Fruit fly (Drosophila melanogaster) whole organism, embryonic: ENCODE measurements around the gene CG18301.

Experiments used
- ATbp ChIP-seq: fragments of 200-800 bp; sonication (Bioruptor generic); optimal IDR thresholded peaks from 2 replicates; lab custom pipeline; 2017; ENCODE audit warnings: missing biosample characterization, mild to moderate bottlenecking, missing genetic modification characterization, missing genetic modification reagents
- Atf-2 ChIP-seq: fragments of 200-800 bp; sonication (Bioruptor generic); optimal IDR thresholded peaks from 2 replicates; lab custom pipeline; 2016; ENCODE audit warnings: missing biosample characterization, missing genetic modification characterization
- Bgb ChIP-seq: fragments of 200-800 bp; sonication (Bioruptor generic); IDR thresholded peaks from 2 replicates; pipeline ENCODE4 v1.3.6; 2022; ENCODE audit warnings: missing biosample characterization, missing genetic modification characterization; ENCODE audit not compliant: partially characterized antibody
- CG1233 ChIP-seq: fragments of 200-800 bp; sonication (Bioruptor generic); optimal IDR thresholded peaks from 4 replicates; lab custom pipeline; 2018; ENCODE audit warnings: missing biosample characterization, mild to moderate bottlenecking, missing genetic modification characterization
- CG13624 ChIP-seq: fragments of 200-800 bp; sonication (Bioruptor generic); optimal IDR thresholded peaks from 2 replicates; lab custom pipeline; 2016; ENCODE audit warnings: missing biosample characterization, missing genetic modification characterization
- CG17328 ChIP-seq: fragments of 200-800 bp; sonication (Bioruptor generic); IDR thresholded peaks from 2 replicates; pipeline ENCODE4 v1.3.6; 2022; ENCODE audit warnings: missing biosample characterization, missing genetic modification characterization
- CG18599 ChIP-seq: fragments of 200-800 bp; sonication (Bioruptor generic); optimal IDR thresholded peaks from 3 replicates; lab custom pipeline; 2017; ENCODE audit warnings: missing biosample characterization, missing genetic modification characterization, mild to moderate bottlenecking, moderate library complexity, missing genetic modification reagents
- CG2875 ChIP-seq: fragments of 200-800 bp; sonication (Bioruptor generic); optimal IDR thresholded peaks from 2 replicates; lab custom pipeline; 2017; ENCODE audit warnings: missing biosample characterization, mild to moderate bottlenecking, missing genetic modification characterization, missing genetic modification reagents
- CG32767 ChIP-seq: fragments of 200-800 bp; sonication (Bioruptor generic); IDR thresholded peaks from 2 replicates; pipeline ENCODE4 v1.3.6; 2022; ENCODE audit warnings: missing biosample characterization, missing genetic modification characterization
- CG4282 ChIP-seq: fragments of 200-800 bp; sonication (Bioruptor generic); optimal IDR thresholded peaks from 2 replicates; lab custom pipeline; 2016; ENCODE audit warnings: missing biosample characterization, missing genetic modification characterization
- CG4404 ChIP-seq: fragments of 200-800 bp; sonication (Bioruptor generic); IDR thresholded peaks from 2 replicates; pipeline ENCODE4 v1.3.6; 2022; ENCODE audit warnings: missing biosample characterization, missing genetic modification characterization
- CG7271 ChIP-seq: fragments of 200-800 bp; sonication (Bioruptor generic); optimal IDR thresholded peaks from 2 replicates; lab custom pipeline; 2018; ENCODE audit warnings: missing biosample characterization, mild to moderate bottlenecking, missing genetic modification characterization, moderate library complexity
- CG7745 ChIP-seq: fragments of 200-800 bp; sonication (Bioruptor generic); optimal IDR thresholded peaks from 2 replicates; lab custom pipeline; 2018; ENCODE audit warnings: missing biosample characterization, mild to moderate bottlenecking, missing genetic modification characterization, moderate library complexity
- CG7839 ChIP-seq: fragments of 200-800 bp; sonication (Bioruptor generic); optimal IDR thresholded peaks from 3 replicates; lab custom pipeline; 2018; ENCODE audit warnings: missing biosample characterization, mild to moderate bottlenecking, missing genetic modification characterization, moderate library complexity
- CG8765 ChIP-seq: fragments of 200-800 bp; sonication (Bioruptor generic); IDR thresholded peaks from 2 replicates; pipeline ENCODE4 v1.3.6; 2022; ENCODE audit warnings: missing biosample characterization, missing genetic modification characterization
- CG9437 ChIP-seq: fragments of 200-800 bp; sonication (Bioruptor generic); optimal IDR thresholded peaks from 2 replicates; lab custom pipeline; 2018; ENCODE audit warnings: missing biosample characterization, mild to moderate bottlenecking, missing genetic modification characterization
- CG9817 ChIP-seq: fragments of 200-800 bp; sonication (Bioruptor generic); optimal IDR thresholded peaks from 2 replicates; lab custom pipeline; 2018; ENCODE audit warnings: missing biosample characterization, mild to moderate bottlenecking, missing genetic modification characterization, moderate library complexity
- CG9876 ChIP-seq: fragments of 200-800 bp; sonication (Bioruptor generic); optimal IDR thresholded peaks from 2 replicates; lab custom pipeline; 2016; ENCODE audit warnings: missing biosample characterization, missing genetic modification characterization
- Dbx ChIP-seq: fragments of 200-800 bp; sonication (Bioruptor generic); IDR thresholded peaks from 3 replicates; pipeline ENCODE4 v1.3.6; 2022; ENCODE audit warnings: missing biosample characterization, missing genetic modification characterization
- Deaf1 ChIP-seq: fragments of 200-800 bp; optimal IDR thresholded peaks from 3 replicates; lab custom pipeline; 2019; ENCODE audit warnings: missing biosample characterization, mild to moderate bottlenecking, missing genetic modification characterization, moderate library complexity
- E2f2 ChIP-seq: fragments of 200-800 bp; sonication (Bioruptor generic); IDR thresholded peaks from 2 replicates; pipeline ENCODE4 v1.3.6; 2022; ENCODE audit warnings: missing biosample characterization, missing genetic modification characterization
- GATAe ChIP-seq: fragments of 200-800 bp; sonication (Bioruptor generic); conservative IDR thresholded peaks from 2 replicates; pipeline ENCODE4 v1.3.6; 2022; ENCODE audit warnings: missing biosample characterization, missing genetic modification characterization
- Hr51 ChIP-seq, 2 experiments: fragments of 200-800 bp; sonication (Bioruptor generic); optimal IDR thresholded peaks; 2 replicates in 1 of 2; 3 replicates in 1 of 2; lab custom pipeline; 2016 to 2018; ENCODE audit warnings: missing biosample characterization in 2 of 2, missing genetic modification characterization in 2 of 2, mild to moderate bottlenecking in 1 of 2, moderate library complexity in 1 of 2
- Lpt ChIP-seq: fragments of >200 bp; optimal IDR thresholded peaks from 2 replicates; lab custom pipeline; 2018; ENCODE audit warnings: missing biosample characterization, missing genetic modification characterization
- MESR4 ChIP-seq: fragments of 200-800 bp; sonication (Bioruptor generic); optimal IDR thresholded peaks from 2 replicates; lab custom pipeline; 2018; ENCODE audit warnings: missing biosample characterization, mild to moderate bottlenecking, missing genetic modification characterization, moderate library complexity
- Max ChIP-seq: fragments of 200-800 bp; sonication (Bioruptor generic); optimal IDR thresholded peaks from 2 replicates; lab custom pipeline; 2016; ENCODE audit warnings: missing biosample characterization, mild to moderate bottlenecking, missing genetic modification characterization
- Med ChIP-seq: fragments of 200-800 bp; sonication (Bioruptor generic); peaks from one replicate; lab custom pipeline; 2016; ENCODE audit warnings: missing biosample characterization, missing genetic modification characterization, mild to moderate bottlenecking, inconsistent platforms, moderate library complexity
- Ravus ChIP-seq: fragments of 200-800 bp; sonication (Bioruptor generic); IDR thresholded peaks from 2 replicates; pipeline ENCODE4 v1.3.6; 2022; ENCODE audit warnings: missing biosample characterization, missing genetic modification characterization
- Rx ChIP-seq: fragments of 200-800 bp; sonication (Bioruptor generic); IDR thresholded peaks from 2 replicates; pipeline ENCODE4 v1.3.6; 2022; ENCODE audit warnings: missing biosample characterization, missing genetic modification characterization
- Vsx1 ChIP-seq: fragments of 200-800 bp; sonication (Bioruptor generic); optimal IDR thresholded peaks from 2 replicates; lab custom pipeline; 2017; ENCODE audit warnings: missing biosample characterization, mild to moderate bottlenecking, missing genetic modification characterization, missing genetic modification reagents
- ap ChIP-seq: fragments of 200-800 bp; sonication (Bioruptor generic); IDR thresholded peaks from 2 replicates; pipeline ENCODE4 v1.3.6; 2022; ENCODE audit warnings: missing biosample characterization, missing genetic modification characterization
- ara ChIP-seq: fragments of 200-800 bp; sonication (Bioruptor generic); IDR thresholded peaks from 2 replicates; pipeline ENCODE4 v1.3.6; 2022; ENCODE audit warnings: missing biosample characterization, missing genetic modification characterization
- ato ChIP-seq: fragments of 200-800 bp; sonication (Bioruptor generic); IDR thresholded peaks from 2 replicates; pipeline ENCODE4 v1.3.6; 2022; ENCODE audit warnings: missing biosample characterization, missing genetic modification characterization; ENCODE audit not compliant: partially characterized antibody
- bcd ChIP-seq: fragments of 200-800 bp; sonication (Bioruptor generic); optimal IDR thresholded peaks from 2 replicates; lab custom pipeline; 2017; ENCODE audit warnings: missing biosample characterization, mild to moderate bottlenecking, missing genetic modification characterization
- bowl ChIP-seq: fragments of 200-800 bp; sonication (Bioruptor generic); IDR thresholded peaks from 2 replicates; pipeline ENCODE4 v1.3.6; 2022; ENCODE audit warnings: missing biosample characterization, missing genetic modification characterization
- bsh ChIP-seq, 2 experiments: fragments of 200-800 bp; sonication (Bioruptor generic); optimal IDR thresholded peaks; 2 replicates each; lab custom pipeline; 2017 to 2018; ENCODE audit warnings: mild to moderate bottlenecking in 2 of 2, missing biosample characterization in 2 of 2, missing genetic modification characterization in 2 of 2, moderate library complexity in 1 of 2
- cg ChIP-seq: fragments of 200-800 bp; sonication (Bioruptor generic); optimal IDR thresholded peaks from 3 replicates; lab custom pipeline; 2019; ENCODE audit warnings: missing biosample characterization, mild to moderate bottlenecking, missing genetic modification characterization, moderate library complexity
- crc ChIP-seq: fragments of 200-800 bp; sonication (Bioruptor generic); optimal IDR thresholded peaks from 2 replicates; lab custom pipeline; 2016; ENCODE audit warnings: missing biosample characterization, missing genetic modification characterization
- dmrt99B ChIP-seq: fragments of 200-800 bp; sonication (Bioruptor generic); optimal IDR thresholded peaks from 2 replicates; lab custom pipeline; 2018; ENCODE audit warnings: missing biosample characterization, mild to moderate bottlenecking, missing genetic modification characterization, moderate library complexity
- fd96Cb ChIP-seq: fragments of 200-800 bp; sonication (Bioruptor generic); optimal IDR thresholded peaks from 2 replicates; lab custom pipeline; 2018; ENCODE audit warnings: missing biosample characterization, mild to moderate bottlenecking, missing genetic modification characterization, moderate library complexity
- nerfin-1 ChIP-seq: fragments of 200-800 bp; sonication (Bioruptor generic); optimal IDR thresholded peaks from 3 replicates; lab custom pipeline; 2019; ENCODE audit warnings: missing biosample characterization, mild to moderate bottlenecking, missing genetic modification characterization, moderate library complexity
- psq ChIP-seq: fragments of 200-800 bp; sonication (Bioruptor generic); optimal IDR thresholded peaks from 2 replicates; lab custom pipeline; 2017; ENCODE audit warnings: missing biosample characterization, missing genetic modification characterization
- schlank ChIP-seq: fragments of 200-800 bp; sonication (Bioruptor generic); optimal IDR thresholded peaks from 2 replicates; lab custom pipeline; 2018; ENCODE audit warnings: missing biosample characterization, mild to moderate bottlenecking, missing genetic modification characterization
- sd ChIP-seq: fragments of 200-800 bp; sonication (Bioruptor generic); optimal IDR thresholded peaks from 3 replicates; lab custom pipeline; 2018; ENCODE audit warnings: missing biosample characterization, mild to moderate bottlenecking, missing genetic modification characterization, moderate library complexity
- slp2 ChIP-seq: fragments of 200-800 bp; sonication (Bioruptor generic); optimal IDR thresholded peaks from 2 replicates; lab custom pipeline; 2016; ENCODE audit warnings: missing biosample characterization, missing genetic modification characterization
- sqz ChIP-seq: fragments of 200-800 bp; sonication (Bioruptor generic); optimal IDR thresholded peaks from 3 replicates; lab custom pipeline; 2018; ENCODE audit warnings: missing biosample characterization, mild to moderate bottlenecking, missing genetic modification characterization
- sr ChIP-seq: fragments of 200-800 bp; sonication (Bioruptor generic); IDR thresholded peaks from 3 replicates; pipeline ENCODE4 v1.3.6; 2022; ENCODE audit warnings: missing biosample characterization, missing genetic modification characterization
- tna ChIP-seq: fragments of 200-800 bp; sonication (Bioruptor generic); IDR thresholded peaks from 2 replicates; pipeline ENCODE4 v1.3.6; 2022; ENCODE audit warnings: missing biosample characterization, missing genetic modification characterization; ENCODE audit not compliant: partially characterized antibody
- toy ChIP-seq: fragments of 200-800 bp; sonication (Bioruptor generic); IDR thresholded peaks from 2 replicates; pipeline ENCODE4 v1.3.6; 2022; ENCODE audit warnings: missing biosample characterization, missing genetic modification characterization

The CG18301 gene

DNA sequence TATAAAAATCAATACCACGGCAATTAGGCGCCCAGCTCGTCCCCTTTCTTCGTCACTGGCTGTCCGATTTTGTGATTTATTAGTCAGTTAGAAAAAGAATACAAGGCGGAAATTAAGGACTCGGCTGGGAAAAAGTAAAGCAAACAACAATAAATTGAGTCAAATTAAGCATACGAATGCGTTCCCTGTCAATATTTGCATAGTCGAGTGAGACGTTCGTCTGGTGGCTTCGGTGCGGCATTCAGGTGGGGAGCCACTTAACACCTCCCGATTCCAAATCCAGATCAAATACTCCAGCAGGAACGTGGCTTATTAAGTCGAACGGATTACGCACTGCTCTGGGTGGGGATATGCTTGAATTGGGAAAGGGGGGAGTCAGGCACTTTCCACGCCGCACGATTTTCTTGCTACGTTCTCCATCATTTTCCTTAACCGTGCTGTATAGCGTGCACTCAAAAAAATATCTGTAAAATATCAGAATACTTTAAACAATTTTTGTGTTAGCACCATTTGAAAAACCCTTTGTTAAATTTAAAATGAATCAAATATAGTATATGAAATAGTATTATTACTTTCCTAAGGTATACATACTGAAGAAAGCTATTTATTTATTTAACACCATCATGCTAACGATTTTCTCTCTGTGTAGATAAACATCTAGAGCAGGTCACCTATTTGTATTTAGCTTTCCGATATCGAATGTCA is 11.6 kb downstream of the CG18301 start (continued):
- TF ChIP-seq tna (no peak), Atf-2 (GFP tag; lab: Kevin White, UChicago) (no peak), CG9876 (GFP tag; lab: Kevin White, UChicago) (no peak), sr (no peak), ato (GFP tag; lab: Robert Waterston, UW) (no peak), psq (GFP tag; lab: Kevin White, UChicago) (no peak), CG8765 (GFP tag; lab: Robert Waterston, UW) (no peak), Max (GFP tag; lab: Kevin White, UChicago) (peak; percentile 40), ap (GFP tag; lab: Robert Waterston, UW) (peak; percentile 38), fd96Cb (tag; lab: Kevin White, UChicago) (peak; percentile 71), bcd (peak; percentile 33), sqz (peak; percentile 12), CG4404 (GFP tag; lab: Robert Waterston, UW) (no peak), Rx (GFP tag; lab: Robert Waterston, UW) (no peak), Hr51 (GFP tag; optimal IDR thresholded peaks at IDR 0.05; lab: Kevin White, UChicago) (peak in 1 of 2 experiments; percentile 46), CG7271 (tag; lab: Kevin White, UChicago) (no peak), Deaf1 (tag; lab: Kevin White, UChicago) (no peak), sd (no peak), bowl (GFP tag; lab: Robert Waterston, UW) (no peak), E2f2 (GFP tag; lab: Robert Waterston, UW) (no peak), Dbx (GFP tag; lab: Robert Waterston, UW) (no peak), CG9437 (GFP tag; lab: Kevin White, UChicago) (peak; percentile 26), dmrt99B (tag; lab: Kevin White, UChicago) (peak; percentile 50), ara (peak; percentile 46; the same call in 1 of the 2 replicates), CG13624 (GFP tag; lab: Kevin White, UChicago) (no peak), CG18599 (no peak), slp2 (no peak), schlank (no peak), CG4282 (GFP tag; lab: Kevin White, UChicago) (no peak), Bgb (GFP tag; lab: Robert Waterston, UW) (no peak), crc (GFP tag; lab: Kevin White, UChicago) (no peak), CG1233 (GFP tag; lab: Kevin White, UChicago) (peak; percentile 21), CG17328 (peak; percentile 61), Vsx1 (peak; percentile 54), Med (GFP tag; lab: Kevin White, UChicago) (peak; percentile 28), MESR4 (GFP tag; lab: Kevin White, UChicago) (no peak), Lpt (GFP tag; lab: Kevin White, UChicago) (no peak), ATbp (GFP tag; lab: Kevin White, UChicago) (peak; percentile 62), bsh (GFP tag; optimal IDR thresholded peaks at IDR 0.05; lab: Kevin White, UChicago) (peak in 1 of 2 experiments; percentile 89), CG7839 (tag; lab: Kevin White, UChicago) (peak; percentile 60), cg (GFP tag; lab: Kevin White, UChicago) (no peak), GATAe (no peak), Ravus (no peak), CG9817 (tag; lab: Kevin White, UChicago) (no peak), CG2875 (GFP tag; lab: Kevin White, UChicago) (peak; percentile 14), toy (no peak), CG7745 (tag; lab: Kevin White, UChicago) (peak; percentile 81), nerfin-1 (tag; lab: Kevin White, UChicago) (peak; percentile 39), CG32767 (GFP tag; lab: Robert Waterston, UW) (no peak)
